Worm (Caenorhabditis elegans): ENCODE results near the gene gcy-36.

ce11 chrX:15494154-15494553, 15.3 kb downstream of the gcy-36 start:
- TF ChIP-seq rnt-1 (tag; optimal IDR thresholded peaks at IDR 0.05) (no peak), lsy-2 (tag; optimal IDR thresholded peaks at IDR 0.05) (no peak), nhr-76 (tag; optimal IDR thresholded peaks at IDR 0.05) (no peak), nhr-237 (tag; optimal IDR thresholded peaks at IDR 0.05) (no peak), unc-62 (GFP tag; optimal IDR thresholded peaks at IDR 0.05) (no peak), mdl-1 (tag; optimal IDR thresholded peaks at IDR 0.05) (no peak), nhr-77 (tag; optimal IDR thresholded peaks at IDR 0.05) (no peak), C34B4.2 (tag; optimal IDR thresholded peaks at IDR 0.05) (no peak), unc-30 (tag; optimal IDR thresholded peaks at IDR 0.05) (no peak), tbx-2 (tag; optimal IDR thresholded peaks at IDR 0.05) (no peak), hlh-17 (GFP tag; optimal IDR thresholded peaks at IDR 0.05; ENCODE audit: borderline replicate concordance) (no peak), blmp-1 (tag; optimal IDR thresholded peaks at IDR 0.05) (no peak)
